Fruit fly (Drosophila melanogaster) whole organism, embryonic: ENCODE data around the gene CG13631.

Experiments
- CG15479 ChIP-seq: fragments of 200-800 bp; sonication (Bioruptor generic); optimal IDR thresholded peaks from 3 replicates; lab custom pipeline; 2019; ENCODE audit warnings: missing biosample characterization, mild to moderate bottlenecking, missing genetic modification characterization, moderate library complexity
- CG2199 ChIP-seq: fragments of 200-800 bp; sonication (Bioruptor generic); IDR thresholded peaks from 3 replicates; pipeline ENCODE4 v1.3.6; 2022; ENCODE audit warnings: missing biosample characterization, missing genetic modification characterization
- CG3995 ChIP-seq: fragments of 200-800 bp; sonication (Bioruptor generic); optimal IDR thresholded peaks from 3 replicates; lab custom pipeline; 2016; ENCODE audit warnings: missing biosample characterization, missing genetic modification characterization
- Sin3A ChIP-seq: fragments of >200 bp; optimal IDR thresholded peaks from 2 replicates; lab custom pipeline; 2018
- bbx ChIP-seq: fragments of 200-800 bp; sonication (Bioruptor generic); IDR thresholded peaks from 2 replicates; pipeline ENCODE4 v1.3.6; 2022; ENCODE audit warnings: missing biosample characterization, missing genetic modification characterization; ENCODE audit not compliant: partially characterized antibody
- klu ChIP-seq: fragments of 200-800 bp; sonication (Bioruptor generic); IDR thresholded peaks from 2 replicates; pipeline ENCODE4 v1.3.6; 2022; ENCODE audit warnings: missing biosample characterization, missing genetic modification characterization

DNA sequence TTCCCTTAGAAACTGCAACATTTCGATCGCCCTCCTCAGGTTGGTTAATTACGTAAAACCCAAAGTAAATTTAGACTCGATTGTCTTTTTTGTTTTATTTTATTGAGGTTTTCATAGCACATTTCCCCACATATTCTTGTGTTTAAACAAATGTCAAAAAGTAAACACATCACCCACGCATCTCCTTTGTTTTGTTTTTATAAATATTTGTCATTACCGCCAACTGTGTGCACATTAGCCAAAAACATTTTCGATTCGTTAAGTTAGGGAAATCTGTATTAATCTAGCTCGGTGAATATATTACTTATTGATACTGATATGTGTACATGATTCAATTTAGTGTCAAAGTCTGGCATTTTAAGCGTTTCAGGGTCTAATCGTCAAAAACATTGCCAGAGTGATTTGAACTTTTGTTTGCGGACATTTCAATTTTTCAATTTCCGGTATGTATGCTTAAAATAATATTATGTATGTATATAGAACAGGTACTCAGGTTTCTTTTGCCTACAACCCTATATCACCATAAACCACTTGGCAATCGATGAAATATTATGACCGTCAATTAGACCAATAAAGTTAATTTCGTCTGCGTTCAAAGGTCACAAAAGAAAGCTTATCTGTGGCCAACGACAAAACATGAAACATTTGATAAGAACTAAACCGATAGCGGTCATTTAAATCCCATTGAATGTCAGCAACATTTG lies 40.6 kb downstream of the CG13631 start:
- TF ChIP-seq CG3995 (no peak), klu (GFP tag; lab: Robert Waterston, UW) (no peak), CG15479 (GFP tag; lab: Kevin White, UChicago) (no peak), CG2199 (GFP tag; lab: Robert Waterston, UW) (no peak), Sin3A (lab: Kevin White, UChicago) (no peak), bbx (GFP tag; lab: Robert Waterston, UW) (no peak)
